Worm (Caenorhabditis elegans) whole organism, midembryonic: ENCODE data around the gene ZK688.11.

Source experiments
- T22C8.4 ChIP-seq: fragments of 200-800 bp; sonication (Bioruptor generic); IDR thresholded peaks from 2 replicates; pipeline ENCODE4 v1.3.6; 2022; ENCODE audit warnings: missing genetic modification characterization, missing compliant biosample characterization
- cog-1 ChIP-seq: sonication (generic microtip); optimal IDR thresholded peaks from 2 replicates; lab custom pipeline; 2016; ENCODE audit warnings: missing genetic modification characterization, missing compliant biosample characterization
- flt-1 ChIP-seq: fragments of 200-800 bp; sonication (Bioruptor generic); IDR thresholded peaks from 2 replicates; pipeline ENCODE4 v1.3.6; 2022; ENCODE audit warnings: missing genetic modification characterization, missing compliant biosample characterization
- klf-2 ChIP-seq: fragments of 200-800 bp; sonication (Bioruptor generic); conservative IDR thresholded peaks from 2 replicates; pipeline ENCODE4 v1.3.6; 2022; ENCODE audit warnings: missing genetic modification reagents, missing genetic modification characterization, missing compliant biosample characterization
- med-1 ChIP-seq: sonication (generic microtip); optimal IDR thresholded peaks from 2 replicates; lab custom pipeline; 2017; ENCODE audit warnings: missing genetic modification characterization, mild to moderate bottlenecking, missing compliant biosample characterization, antibody characterized with exemption, missing genetic modification reagents; ENCODE audit not compliant: insufficient read depth
- ref-1 ChIP-seq: fragments of 200-800 bp; sonication (Bioruptor generic); conservative IDR thresholded peaks from 2 replicates; pipeline ENCODE4 v1.3.6; 2022; ENCODE audit warnings: missing genetic modification reagents, missing genetic modification characterization, missing compliant biosample characterization
- tab-1 ChIP-seq: fragments of 200-800 bp; sonication (Bioruptor generic); IDR thresholded peaks from 2 replicates; pipeline ENCODE4 v1.3.6; 2022; ENCODE audit warnings: missing genetic modification characterization, missing compliant biosample characterization
- ztf-23 ChIP-seq: fragments of 200-800 bp; sonication (Bioruptor generic); IDR thresholded peaks from 2 replicates; pipeline ENCODE4 v1.3.6; 2022; ENCODE audit warnings: missing genetic modification reagents, missing genetic modification characterization, missing compliant biosample characterization
- ztf-29 ChIP-seq: fragments of 200-800 bp; sonication (Bioruptor generic); IDR thresholded peaks from 2 replicates; pipeline ENCODE4 v1.3.6; 2022; ENCODE audit warnings: missing genetic modification reagents, missing genetic modification characterization, missing compliant biosample characterization

Gene ZK688.11

ce11 chrIII:7884863-7885262, at the start of gene ZK688.11:
Gene ZK688.11 (minus strand): TSS chrIII:7884963.
- TF ChIP-seq ref-1 (GFP tag; lab: Robert Waterston, UW) (no peak), ztf-29 (GFP tag; lab: Robert Waterston, UW) (no peak), tab-1 (GFP tag; lab: Robert Waterston, UW) (no peak), klf-2 (no peak), med-1 (GFP tag; lab: Kevin White, UChicago) (no peak), flt-1 (GFP tag; lab: Robert Waterston, UW) (no peak)

DNA sequence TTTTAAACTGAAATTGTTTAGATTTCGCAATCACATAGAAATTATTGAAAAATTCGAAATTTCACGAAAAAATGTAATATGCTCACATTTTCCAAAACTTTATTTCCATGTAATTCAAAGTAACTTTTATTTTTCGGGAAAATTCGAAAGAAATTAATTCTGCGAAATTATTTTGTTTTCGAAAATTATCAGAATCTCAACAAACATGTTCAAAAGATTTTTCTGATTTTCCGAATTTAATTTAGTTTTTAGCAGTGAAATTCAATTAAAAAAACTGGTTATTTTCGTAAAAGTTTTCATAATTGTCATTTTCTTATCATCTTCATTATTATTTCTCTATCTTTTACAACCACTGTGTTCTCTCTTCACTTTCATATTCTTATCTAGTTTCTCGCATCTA, 48.5 kb upstream of the ZK688.11 start, which contains the start of gene ran-2:
TSS of gene ran-2 (plus strand) at position 301 of the 400 bp plus-strand sequence.
- TF ChIP-seq flt-1 (GFP tag; lab: Robert Waterston, UW) = no peak
- no peak for TF ChIP-seq med-1 (GFP tag; lab: Kevin White, UChicago)
- no peak for TF ChIP-seq cog-1
- TF ChIP-seq ref-1 (GFP tag; lab: Robert Waterston, UW) = no peak
- no peak for TF ChIP-seq ztf-23 (GFP tag; lab: Robert Waterston, UW)
- no peak for TF ChIP-seq tab-1 (GFP tag; lab: Robert Waterston, UW)
- TF ChIP-seq klf-2 = no peak
- no peak for TF ChIP-seq ztf-29 (GFP tag; lab: Robert Waterston, UW)
- no peak for TF ChIP-seq T22C8.4 (GFP tag; lab: Robert Waterston, UW)

DNA sequence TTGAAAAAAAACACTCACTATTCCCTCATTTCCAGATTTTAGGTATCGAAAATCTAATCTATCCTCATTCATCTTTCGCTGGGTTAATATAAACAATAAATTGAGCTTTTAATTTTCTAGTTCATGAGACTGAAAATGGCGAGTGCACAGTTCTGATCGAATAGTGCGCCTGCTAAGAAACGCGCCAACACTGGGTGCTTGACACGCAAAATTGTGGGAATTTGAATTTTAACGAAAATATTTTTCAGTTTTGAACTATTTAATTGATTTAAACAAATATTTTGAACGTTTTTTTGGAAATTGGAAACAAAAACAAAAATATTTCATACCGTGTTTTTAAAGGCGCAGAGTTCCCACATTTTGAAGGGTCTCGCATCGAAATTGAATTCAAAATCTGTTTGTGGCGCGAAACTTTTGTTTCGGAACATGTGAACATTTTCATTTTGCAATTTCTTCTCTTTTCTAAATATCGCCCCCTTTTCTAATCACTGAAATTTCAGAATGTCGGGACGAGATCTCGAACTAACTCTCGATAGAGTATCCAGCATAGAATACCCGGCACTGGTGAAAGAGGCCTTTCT, 43.9 kb upstream of the ZK688.11 start, which contains the start of the genes C29E4.13 and npp-15:
TSS of gene C29E4.13 (minus strand) at position 169 of the 581 bp plus-strand sequence.
TSS of gene npp-15 (plus strand) at position 495 of the 581 bp plus-strand sequence.
- no peak for TF ChIP-seq ztf-23 (GFP tag; lab: Robert Waterston, UW)

- TF ChIP-seq tab-1 (GFP tag; lab: Robert Waterston, UW) = no peak
- no peak for TF ChIP-seq ztf-23 (GFP tag; lab: Robert Waterston, UW)
- no peak for TF ChIP-seq cog-1
- no peak for TF ChIP-seq ref-1 (GFP tag; lab: Robert Waterston, UW)
- no peak for TF ChIP-seq ztf-29 (GFP tag; lab: Robert Waterston, UW)
- no peak for TF ChIP-seq flt-1 (GFP tag; lab: Robert Waterston, UW)
- no peak for TF ChIP-seq klf-2
Measured at ce11 chrIII:7925968-7926367, 41.2 kb upstream of the ZK688.11 start.

DNA sequence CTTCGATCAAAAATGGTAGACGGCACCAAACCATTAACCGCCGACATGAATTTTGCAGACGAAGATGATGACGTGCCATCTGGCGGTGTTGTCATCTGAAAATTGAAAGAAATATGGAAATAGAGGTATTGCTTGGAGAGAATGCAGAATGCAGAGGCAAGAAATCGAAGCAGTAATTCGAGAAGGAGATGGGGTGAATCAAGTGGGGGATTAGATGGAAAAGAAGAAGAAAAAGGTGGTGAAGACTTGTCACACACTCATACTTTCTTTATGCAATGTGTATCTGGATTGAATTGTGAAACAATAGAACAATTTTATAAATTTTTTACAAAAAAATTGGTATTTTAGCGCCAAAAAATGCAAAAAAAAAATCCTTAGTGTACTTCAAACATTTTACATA, 40.1 kb upstream of the ZK688.11 start, which contains the start of gene tag-250:
TSS of gene tag-250 (minus strand) at position 101 of the 400 bp plus-strand sequence.
- TF ChIP-seq ztf-29 (GFP tag; lab: Robert Waterston, UW) (no peak), flt-1 (GFP tag; lab: Robert Waterston, UW) (no peak), klf-2 (no peak), T22C8.4 (GFP tag; lab: Robert Waterston, UW) (no peak), ztf-23 (GFP tag; lab: Robert Waterston, UW) (no peak), med-1 (GFP tag; lab: Kevin White, UChicago) (no peak), tab-1 (GFP tag; lab: Robert Waterston, UW) (no peak), ref-1 (GFP tag; lab: Robert Waterston, UW) (no peak), cog-1 (no peak)

- TF ChIP-seq tab-1 (GFP tag; lab: Robert Waterston, UW) (no peak), flt-1 (GFP tag; lab: Robert Waterston, UW) (no peak), med-1 (GFP tag; lab: Kevin White, UChicago) (no peak), ztf-29 (GFP tag; lab: Robert Waterston, UW) (no peak), ref-1 (GFP tag; lab: Robert Waterston, UW) (no peak)
Measured at ce11 chrIII:7922207-7922606, 37.4 kb upstream of the ZK688.11 start, which contains the start of gene C29E4.17. Gene C29E4.17 (plus strand): TSS chrIII:7922507.

DNA sequence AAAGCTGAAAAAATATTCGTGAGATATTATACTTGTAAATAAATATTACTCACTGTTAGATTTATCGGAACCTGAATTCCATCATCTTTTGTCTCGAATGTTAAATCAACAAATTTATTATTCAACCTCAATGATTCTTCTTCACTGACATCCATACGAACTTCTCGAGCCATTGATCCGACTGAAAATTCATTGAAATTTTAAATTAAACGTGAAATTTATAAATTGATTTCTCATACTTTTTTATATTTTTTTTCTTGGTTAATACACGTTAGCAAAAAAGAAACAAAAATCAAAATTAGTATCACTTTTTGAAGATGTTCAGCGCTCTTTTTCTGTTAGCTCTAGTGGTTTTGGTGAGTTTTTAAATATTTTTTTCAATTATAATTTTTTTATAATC, 35.1 kb upstream of the ZK688.11 start, which contains the start of gene C29E4.14:
TSS of gene C29E4.14 (plus strand) at position 301 of the 400 bp plus-strand sequence.
- TF ChIP-seq ref-1 (GFP tag; lab: Robert Waterston, UW) (no peak), cog-1 (no peak), med-1 (GFP tag; lab: Kevin White, UChicago) (no peak), ztf-29 (GFP tag; lab: Robert Waterston, UW) (no peak), klf-2 (no peak), T22C8.4 (GFP tag; lab: Robert Waterston, UW) (no peak), tab-1 (GFP tag; lab: Robert Waterston, UW) (no peak), ztf-23 (GFP tag; lab: Robert Waterston, UW) (no peak), flt-1 (GFP tag; lab: Robert Waterston, UW) (no peak)

DNA sequence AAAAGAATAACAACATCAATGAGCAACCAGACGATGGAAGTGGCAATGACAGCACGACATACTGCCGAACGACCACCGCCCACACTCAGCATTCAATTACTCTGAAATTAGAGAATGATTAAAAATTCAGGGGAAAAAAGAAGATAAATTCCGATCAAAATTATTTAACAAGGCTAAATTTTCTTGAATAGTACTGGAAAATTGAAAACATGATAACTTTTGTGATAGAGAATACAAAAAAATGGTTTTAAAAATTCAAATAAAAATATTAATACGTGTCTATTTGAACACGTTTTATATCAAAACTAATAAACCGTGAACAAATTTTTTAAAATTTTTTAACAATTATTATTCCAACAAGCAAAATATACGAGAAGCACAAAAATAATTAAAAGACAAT, 32.9 kb upstream of the ZK688.11 start, which contains the start of gene gly-3:
TSS of gene gly-3 (minus strand) at position 101 of the 400 bp plus-strand sequence.
- no peak for TF ChIP-seq med-1 (GFP tag; lab: Kevin White, UChicago)
- TF ChIP-seq flt-1 (GFP tag; lab: Robert Waterston, UW) = no peak
- TF ChIP-seq tab-1 (GFP tag; lab: Robert Waterston, UW) = no peak
- TF ChIP-seq ref-1 (GFP tag; lab: Robert Waterston, UW) = no peak
- TF ChIP-seq klf-2 = no peak
- TF ChIP-seq cog-1 = no peak
- no peak for TF ChIP-seq ztf-23 (GFP tag; lab: Robert Waterston, UW)
- TF ChIP-seq T22C8.4 (GFP tag; lab: Robert Waterston, UW) = no peak
- no peak for TF ChIP-seq ztf-29 (GFP tag; lab: Robert Waterston, UW)

ce11 chrIII:7913488-7913887, 28.7 kb upstream of the ZK688.11 start, which contains the start of gene ZK688.12:
Gene ZK688.12 (minus strand): TSS chrIII:7913588.
- TF ChIP-seq tab-1 (GFP tag; lab: Robert Waterston, UW) = no peak
- no peak for TF ChIP-seq ztf-29 (GFP tag; lab: Robert Waterston, UW)
- no peak for TF ChIP-seq ref-1 (GFP tag; lab: Robert Waterston, UW)
- TF ChIP-seq cog-1 = no peak
- no peak for TF ChIP-seq med-1 (GFP tag; lab: Kevin White, UChicago)
- TF ChIP-seq klf-2 = no peak
- TF ChIP-seq T22C8.4 (GFP tag; lab: Robert Waterston, UW) = no peak
- no peak for TF ChIP-seq flt-1 (GFP tag; lab: Robert Waterston, UW)
